Fruit fly (Drosophila melanogaster): ENCODE measurements around the gene CG16888.

CG16888 gene

DNA sequence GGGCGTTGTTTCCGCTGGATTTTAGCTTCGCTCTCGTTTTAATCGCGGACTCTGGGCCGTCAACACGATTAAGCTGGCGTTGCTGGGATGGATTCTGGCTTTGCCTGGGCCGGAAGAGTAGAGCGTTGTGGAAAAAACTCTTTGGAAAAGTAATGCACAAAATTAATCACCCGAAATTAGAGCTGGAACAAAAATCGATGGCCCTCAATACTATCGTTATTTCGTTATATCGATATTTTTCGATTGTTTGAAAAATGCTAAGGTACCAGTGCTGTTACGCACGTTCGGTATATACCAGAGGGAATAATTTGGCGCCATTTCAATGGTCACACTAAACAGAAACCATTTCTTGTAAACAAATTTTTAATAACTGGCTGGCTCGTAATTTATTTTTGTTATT, 16.5 kb upstream of the CG16888 start, which contains the start of the genes Arpc1 and Orc5 (continued):
- peak; percentile 77 for TF ChIP-seq HLH4C (GFP tag; IDR thresholded peaks at IDR 0.05; ENCODE audit: partially characterized antibody)
- peak; percentile 88 for TF ChIP-seq CG16813 (GFP tag; IDR thresholded peaks at IDR 0.05; ENCODE audit: partially characterized antibody)
- peak; percentile 48 for TF ChIP-seq stwl (tag; optimal IDR thresholded peaks at IDR 0.05)
- peak; percentile 90 for TF ChIP-seq E2f2 (GFP tag; IDR thresholded peaks at IDR 0.05)
- peak; percentile 86 for TF ChIP-seq Scr (GFP tag; IDR thresholded peaks at IDR 0.05; ENCODE audit: partially characterized antibody)
- TF ChIP-seq nerfin-1 (tag; optimal IDR thresholded peaks at IDR 0.05), result peak; percentile 18
- peak; percentile 77 for TF ChIP-seq Doc3 (GFP tag; IDR thresholded peaks at IDR 0.05; ENCODE audit: partially characterized antibody)
- peak; percentile 51 for TF ChIP-seq CG15514 (GFP tag; optimal IDR thresholded peaks at IDR 0.05)
- peak; percentile 52 for TF ChIP-seq nmo (GFP tag; optimal IDR thresholded peaks at IDR 0.05)
- TF ChIP-seq Side (GFP tag; optimal IDR thresholded peaks at IDR 0.05), result no peak
- TF ChIP-seq TFAM (GFP tag; optimal IDR thresholded peaks at IDR 0.05), result no peak
- no peak for TF ChIP-seq CG15269 (tag; optimal IDR thresholded peaks at IDR 0.05)
- TF ChIP-seq ro (GFP tag; IDR thresholded peaks at IDR 0.05), result no peak
- no peak for TF ChIP-seq fd102C (GFP tag; optimal IDR thresholded peaks at IDR 0.05)
- TF ChIP-seq hth (optimal IDR thresholded peaks at IDR 0.05), result no peak
- TF ChIP-seq CG2116 (GFP tag; optimal IDR thresholded peaks at IDR 0.05), result peak; percentile 81
- peak; percentile 69 for TF ChIP-seq CG7963 (GFP tag; IDR thresholded peaks at IDR 0.05; ENCODE audit: partially characterized antibody)
- TF ChIP-seq sima (GFP tag; optimal IDR thresholded peaks at IDR 0.05), result no peak
- TF ChIP-seq gfzf (GFP tag; optimal IDR thresholded peaks at IDR 0.05), result peak; percentile 93
- peak; percentile 17 for TF ChIP-seq Abd-B (GFP tag; optimal IDR thresholded peaks at IDR 0.05)
- peak; percentile 78 for TF ChIP-seq kay (GFP tag; optimal IDR thresholded peaks at IDR 0.05)
- peak; percentile 76 for TF ChIP-seq E2f1 (GFP tag; IDR thresholded peaks at IDR 0.05)
- TF ChIP-seq CG34224 (GFP tag; IDR thresholded peaks at IDR 0.05; ENCODE audit: partially characterized antibody), result peak; percentile 94
- peak; percentile 79 for TF ChIP-seq CG4617 (GFP tag; optimal IDR thresholded peaks at IDR 0.05; ENCODE audit: borderline replicate concordance)
- TF ChIP-seq CG10267 (tag; optimal IDR thresholded peaks at IDR 0.05), result peak; percentile 62
- peak; percentile 89 for TF ChIP-seq Opbp (GFP tag; IDR thresholded peaks at IDR 0.05; ENCODE audit: partially characterized antibody)
- TF ChIP-seq Poxn (GFP tag; IDR thresholded peaks at IDR 0.05), result no peak
- TF ChIP-seq CG17359 (tag; optimal IDR thresholded peaks at IDR 0.05), result no peak
- peak; percentile 36; the same call in 1 of the 3 replicates for TF ChIP-seq row (GFP tag; IDR thresholded peaks at IDR 0.05)
- TF ChIP-seq Lhr (GFP tag; optimal IDR thresholded peaks at IDR 0.05), result peak; percentile 69
- TF ChIP-seq zen2 (GFP tag; IDR thresholded peaks at IDR 0.05; ENCODE audit: partially characterized antibody), result peak; percentile 72
- TF ChIP-seq CoRest (tag; optimal IDR thresholded peaks at IDR 0.05), result peak; percentile 25

DNA sequence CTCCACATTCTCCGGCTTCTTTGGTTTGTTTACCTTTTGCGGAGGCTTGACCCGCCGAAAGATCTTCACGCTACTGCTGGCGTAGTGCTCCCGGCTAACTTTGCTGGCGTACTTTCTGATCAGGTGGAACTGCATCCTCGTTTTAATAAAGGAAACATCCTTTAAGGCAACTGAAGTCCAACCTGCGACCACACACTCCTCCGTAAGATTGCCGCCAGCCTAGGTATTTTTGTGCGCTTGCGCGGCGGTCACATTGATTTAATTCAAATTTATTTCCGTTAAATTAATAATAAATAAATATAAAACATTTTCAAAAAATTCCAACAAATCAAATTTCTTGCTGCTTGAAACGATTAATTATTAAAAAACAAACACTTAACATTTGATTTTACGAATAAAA, 14.5 kb upstream of the CG16888 start, which contains the start of gene PolG1:
Gene PolG1 (minus strand): TSS at position 216 of the 400 bp plus-strand sequence.
- peak; percentile 29 for TF ChIP-seq pzg (GFP tag; optimal IDR thresholded peaks at IDR 0.05)
- no peak for TF ChIP-seq CG10147 (GFP tag; optimal IDR thresholded peaks at IDR 0.05)
- peak; percentile 12 for TF ChIP-seq CG2116 (GFP tag; optimal IDR thresholded peaks at IDR 0.05)
- TF ChIP-seq ac (GFP tag; optimal IDR thresholded peaks at IDR 0.05), result no peak
- TF ChIP-seq mirr (GFP tag; optimal IDR thresholded peaks at IDR 0.05), result no peak
- TF ChIP-seq crc (GFP tag; optimal IDR thresholded peaks at IDR 0.05), result no peak
- no peak for TF ChIP-seq hbn (GFP tag; IDR thresholded peaks at IDR 0.05; ENCODE audit: partially characterized antibody)
- TF ChIP-seq CG1024 (GFP tag; IDR thresholded peaks at IDR 0.05), result no peak
- TF ChIP-seq CG17186 (GFP tag; optimal IDR thresholded peaks at IDR 0.05), result no peak
- TF ChIP-seq chinmo (GFP tag; IDR thresholded peaks at IDR 0.05; ENCODE audit: partially characterized antibody), result no peak
- no peak for TF ChIP-seq lov (optimal IDR thresholded peaks at IDR 0.05)
- TF ChIP-seq lov (GFP tag; IDR thresholded peaks at IDR 0.05), result no peak
- peak; percentile 28 for TF ChIP-seq BEAF-32 (GFP tag; optimal IDR thresholded peaks at IDR 0.05)
- peak; percentile 14 for TF ChIP-seq MESR4 (GFP tag; optimal IDR thresholded peaks at IDR 0.05)
- no peak for TF ChIP-seq CG6791 (GFP tag; IDR thresholded peaks at IDR 0.05; ENCODE audit: partially characterized antibody)
- no peak for TF ChIP-seq CG16779 (GFP tag; IDR thresholded peaks at IDR 0.05)
- peak; percentile 66 for TF ChIP-seq gfzf (GFP tag; optimal IDR thresholded peaks at IDR 0.05)
- no peak for TF ChIP-seq CG10366 (GFP tag; IDR thresholded peaks at IDR 0.05)
- TF ChIP-seq CG9797 (GFP tag; optimal IDR thresholded peaks at IDR 0.05), result peak; percentile 64
- peak; percentile 24 for TF ChIP-seq YL-1 (GFP tag; optimal IDR thresholded peaks at IDR 0.05)

Data from whole organism, embryonic.